Worm (Caenorhabditis elegans) whole organism, L4/young adult: Measurements from ENCODE around the gene scl-27.

Experiments
- W03F9.2 ChIP-seq: fragments of 150-350 bp; optimal IDR thresholded peaks from 2 replicates; lab custom pipeline; 2014; ENCODE audit warnings: missing biosample characterization, missing genetic modification characterization
- dao-5 ChIP-seq: sonication (generic microtip); optimal IDR thresholded peaks from 2 replicates; lab custom pipeline; 2016; ENCODE audit warnings: missing genotype, missing genetic modification characterization, moderate library complexity, missing compliant biosample characterization
- him-1 ChIP-seq: sonication (generic microtip); optimal IDR thresholded peaks from 2 replicates; lab custom pipeline; 2016; ENCODE audit warnings: missing genotype, missing genetic modification reagents, missing genetic modification characterization, missing compliant biosample characterization

scl-27 gene

DNA sequence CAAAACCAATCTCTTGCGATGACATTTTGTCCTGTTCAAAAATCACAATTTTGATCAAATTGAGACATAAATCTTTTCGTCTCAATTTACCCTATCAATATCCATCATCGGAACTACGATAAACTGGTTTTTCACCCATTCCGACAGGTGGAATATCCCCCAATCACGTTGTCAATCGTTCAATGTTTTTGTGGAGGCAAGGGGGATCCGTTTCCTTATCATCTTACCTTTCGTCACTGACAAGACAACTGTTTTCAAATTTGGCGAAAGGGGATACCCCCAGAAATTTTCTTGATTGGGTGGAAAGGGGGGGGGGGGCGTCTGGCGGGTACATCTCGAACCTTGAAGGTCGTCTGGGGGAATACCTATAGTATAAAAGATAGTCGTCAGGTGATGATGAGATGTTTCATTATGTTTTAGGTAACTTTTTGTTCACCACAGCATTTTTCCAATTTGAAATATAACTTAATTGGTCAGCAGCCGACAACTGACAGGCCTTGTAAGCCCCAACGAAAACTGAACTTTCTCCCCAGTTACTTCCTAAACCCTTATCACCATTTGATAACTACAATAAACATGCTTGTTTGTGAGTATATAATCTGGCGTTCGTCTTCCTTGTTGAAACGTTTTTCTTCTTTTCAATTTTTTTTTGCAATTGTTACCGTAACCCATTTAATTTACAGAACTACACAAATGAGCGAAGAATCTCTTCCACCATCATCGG, 18.4 kb upstream of the scl-27 start, which contains the start of gene ZK6.8:
Gene ZK6.8, plus strand, starts transcription at position 682 of the 724 bp plus-strand sequence.
- TF ChIP-seq W03F9.2 (tag; lab: Kevin White, UChicago) (no peak), dao-5 (tag; lab: Kevin White, UChicago) (no peak), him-1 (tag; lab: Kevin White, UChicago) (no peak)

ce11 chrV:384511-384910, 15.3 kb upstream of the scl-27 start:
- TF ChIP-seq dao-5 (tag; lab: Kevin White, UChicago) (no peak), W03F9.2 (tag; lab: Kevin White, UChicago) (no peak), him-1 (tag; lab: Kevin White, UChicago) (no peak)

DNA sequence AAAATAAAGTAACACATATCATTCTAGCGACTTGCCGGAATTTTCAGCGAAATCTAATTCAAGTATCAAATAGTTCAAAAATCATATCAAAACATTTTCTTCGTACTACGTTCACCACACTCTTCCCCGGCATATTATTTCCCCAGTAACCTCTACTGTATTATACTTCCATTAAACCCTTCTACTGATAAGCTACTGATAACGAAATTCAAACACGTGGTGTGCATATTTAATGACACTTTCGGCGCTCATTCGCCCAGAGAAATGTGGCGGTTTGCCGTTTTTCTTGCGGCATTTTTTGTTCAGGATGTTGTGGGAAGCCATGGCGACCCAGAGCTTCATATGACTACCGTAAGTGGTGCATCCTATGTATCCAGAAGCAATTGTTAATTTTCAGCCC, 14.3 kb upstream of the scl-27 start, which contains the start of gene lipl-5:
Gene lipl-5, plus strand, starts transcription at position 259 of the 400 bp plus-strand sequence.
- TF ChIP-seq dao-5 (tag; lab: Kevin White, UChicago) (no peak), W03F9.2 (tag; lab: Kevin White, UChicago) (no peak), him-1 (tag; lab: Kevin White, UChicago) (no peak)

- no peak for TF ChIP-seq him-1 (tag; lab: Kevin White, UChicago)
- no peak for TF ChIP-seq dao-5 (tag; lab: Kevin White, UChicago)
- TF ChIP-seq W03F9.2 (tag; lab: Kevin White, UChicago) = no peak
Measured at ce11 chrV:388397-388796, 11.4 kb upstream of the scl-27 start, which contains the start of gene ZK6.6. ZK6.6 (plus strand) TSS chrV:388697.

ce11 chrV:392199-392678, 7.6 kb upstream of the scl-27 start, which contains the start of gene nhr-254:
nhr-254 (plus strand) TSS chrV:392628.
- TF ChIP-seq him-1 (tag; lab: Kevin White, UChicago) (no peak), W03F9.2 (tag; lab: Kevin White, UChicago) (no peak), dao-5 (tag; lab: Kevin White, UChicago) (no peak)

DNA sequence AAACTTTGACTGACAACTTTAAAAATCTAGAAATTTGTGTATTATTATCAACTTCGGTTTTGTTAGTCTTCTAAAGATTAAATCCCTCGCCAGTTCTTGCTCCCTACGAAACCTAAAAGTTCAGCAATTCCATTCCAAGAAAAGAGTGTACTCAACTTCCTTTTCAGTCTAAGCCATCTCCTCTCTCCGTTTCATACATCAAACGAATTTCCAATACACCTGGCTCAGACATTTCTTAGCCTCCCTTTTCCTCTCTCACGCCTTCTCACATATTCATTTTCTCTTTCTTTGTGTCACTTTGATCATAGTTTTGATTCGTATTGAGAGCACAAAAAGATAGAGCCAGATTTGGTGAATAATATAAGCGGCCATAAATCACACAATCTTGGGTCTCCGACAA, 3.5 kb upstream of the scl-27 start, which contains the start of gene nhr-253:
Gene nhr-253, plus strand, starts transcription at position 285 of the 400 bp plus-strand sequence.
- no peak for TF ChIP-seq him-1 (tag; lab: Kevin White, UChicago)
- no peak for TF ChIP-seq dao-5 (tag; lab: Kevin White, UChicago)
- TF ChIP-seq W03F9.2 (tag; lab: Kevin White, UChicago) = no peak

ce11 chrV:403028-403427, 3.2 kb downstream of the scl-27 start, which contains the start of gene srh-62:
srh-62 (minus strand) TSS chrV:403128.
- no peak for TF ChIP-seq him-1 (tag; lab: Kevin White, UChicago)
- no peak for TF ChIP-seq dao-5 (tag; lab: Kevin White, UChicago)
- no peak for TF ChIP-seq W03F9.2 (tag; lab: Kevin White, UChicago)

DNA sequence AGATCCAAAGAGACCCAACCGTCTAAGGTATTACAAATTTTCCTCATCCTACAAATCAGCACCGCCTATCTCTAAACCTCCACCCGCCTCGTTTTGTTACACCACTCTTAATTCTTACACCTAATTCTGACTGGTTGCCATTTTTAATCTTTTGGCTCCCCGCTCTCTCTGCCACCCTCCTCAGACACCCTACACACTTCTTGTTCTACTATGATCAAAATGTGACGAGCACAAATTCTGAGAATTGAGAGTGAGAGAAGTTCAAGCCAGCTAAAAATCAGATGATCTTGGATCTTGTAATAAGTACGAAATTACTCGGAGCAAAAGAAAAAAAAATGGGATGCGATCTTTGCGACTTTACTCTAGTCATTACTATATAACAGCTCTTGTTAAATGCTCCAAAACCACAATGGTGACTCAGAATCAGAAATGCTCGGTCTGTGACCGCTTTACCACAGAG, 4.4 kb downstream of the scl-27 start, which contains the start of gene nhr-252:
Gene nhr-252, plus strand, starts transcription at position 410 of the 460 bp plus-strand sequence.
- TF ChIP-seq W03F9.2 (tag; lab: Kevin White, UChicago) = no peak
- TF ChIP-seq dao-5 (tag; lab: Kevin White, UChicago) = no peak
- no peak for TF ChIP-seq him-1 (tag; lab: Kevin White, UChicago)

- TF ChIP-seq W03F9.2 (tag; lab: Kevin White, UChicago) (no peak), dao-5 (tag; lab: Kevin White, UChicago) (no peak), him-1 (tag; lab: Kevin White, UChicago) (no peak)
Measured at ce11 chrV:412820-413219, 13.0 kb downstream of the scl-27 start.

DNA sequence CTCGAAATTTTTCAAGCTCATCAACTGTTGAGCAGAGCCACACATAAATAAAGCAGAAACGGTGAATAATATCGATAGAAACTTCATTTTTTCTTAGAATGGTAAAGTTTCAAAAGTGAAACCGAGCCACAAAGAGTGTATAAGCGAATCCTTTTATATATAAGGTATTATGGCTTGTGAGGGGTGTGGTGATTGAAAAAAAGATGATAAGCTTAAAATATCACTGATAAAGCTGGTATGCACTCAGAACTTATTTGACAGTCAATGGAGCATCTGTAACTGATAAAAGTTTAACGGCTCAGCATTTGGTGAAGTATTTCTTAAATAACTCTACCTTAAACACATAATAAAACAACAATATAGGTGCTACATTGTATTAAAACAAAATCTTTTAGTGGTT, 14.8 kb downstream of the scl-27 start, which contains the start of gene dod-19:
Gene dod-19, minus strand, starts transcription at position 130 of the 400 bp plus-strand sequence.
- TF ChIP-seq W03F9.2 (tag; lab: Kevin White, UChicago) = no peak
- TF ChIP-seq dao-5 (tag; lab: Kevin White, UChicago) = no peak
- no peak for TF ChIP-seq him-1 (tag; lab: Kevin White, UChicago)

DNA sequence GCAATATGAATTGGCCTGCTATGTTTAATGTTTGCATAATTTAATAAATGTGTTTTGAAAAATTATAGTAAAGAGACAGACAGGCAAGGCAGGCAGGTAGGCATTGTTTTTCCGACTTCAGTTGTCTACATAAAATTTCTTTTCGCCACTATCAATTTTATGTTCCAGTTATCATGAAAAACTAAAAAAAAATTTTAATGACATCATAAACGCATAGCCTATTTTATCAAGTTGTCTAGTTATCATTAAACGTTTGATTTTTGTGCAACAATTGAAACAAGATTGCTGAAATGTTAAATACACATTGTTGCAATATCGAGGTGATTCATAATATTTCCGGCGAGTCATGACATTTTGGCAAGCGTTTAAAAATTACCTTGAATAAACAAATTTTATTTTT, 15.3 kb downstream of the scl-27 start:
- TF ChIP-seq dao-5 (tag; lab: Kevin White, UChicago) = no peak
- TF ChIP-seq him-1 (tag; lab: Kevin White, UChicago) = no peak
- no peak for TF ChIP-seq W03F9.2 (tag; lab: Kevin White, UChicago)

DNA sequence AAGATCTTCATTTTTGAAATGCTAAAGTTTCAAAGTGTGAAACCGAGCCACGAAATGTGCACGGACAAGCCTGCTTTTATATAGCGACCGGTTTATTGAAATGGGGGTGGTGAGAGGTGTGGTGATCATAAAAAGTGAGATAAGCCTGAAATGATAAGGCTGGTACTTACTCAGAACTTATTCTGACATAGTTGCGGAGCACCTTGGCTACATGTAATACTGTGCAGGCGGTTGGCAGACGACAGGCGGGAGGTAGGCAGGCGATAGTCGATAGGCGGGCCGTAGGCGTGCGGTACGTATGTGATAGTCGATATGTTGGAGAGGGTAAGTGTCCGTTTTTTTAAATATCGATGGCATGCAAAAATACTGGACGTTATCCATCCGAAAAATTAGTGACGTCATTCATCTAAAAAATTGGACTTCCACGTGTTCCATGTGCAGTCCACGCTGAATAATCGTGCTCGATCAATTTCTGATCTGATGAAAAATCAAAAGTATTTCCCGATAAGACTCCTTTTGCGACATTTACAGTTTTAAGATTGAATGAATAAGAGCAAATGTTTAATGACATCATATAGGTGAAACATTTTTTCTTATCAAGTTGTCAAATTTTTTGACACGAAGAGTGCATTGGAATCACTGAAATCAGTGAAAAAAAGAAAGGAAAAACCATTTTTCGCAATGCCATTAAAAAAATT, 18.0 kb downstream of the scl-27 start, which contains the start of gene irg-8:
Gene irg-8, minus strand, starts transcription at position 51 of the 698 bp plus-strand sequence.
- TF ChIP-seq dao-5 (tag; lab: Kevin White, UChicago) = no peak
- no peak for TF ChIP-seq him-1 (tag; lab: Kevin White, UChicago)
- TF ChIP-seq W03F9.2 (tag; lab: Kevin White, UChicago) = no peak
